Fruit fly (Drosophila melanogaster): ENCODE data around the gene dac.

Gene dac

dm6 chr2L:16487571-16488276 is 1.9 kb upstream of the dac start, which contains the start of gene Nepl8 (continued):
- TF ChIP-seq Ets97D (GFP tag; optimal IDR thresholded peaks at IDR 0.05), result peak; percentile 85
- TF ChIP-seq org-1 (GFP tag; optimal IDR thresholded peaks at IDR 0.05), result no peak
- TF ChIP-seq Adf1 (GFP tag; IDR thresholded peaks at IDR 0.05), result no peak
- TF ChIP-seq CG2875 (GFP tag; optimal IDR thresholded peaks at IDR 0.05), result no peak
- no peak for TF ChIP-seq CG1832 (GFP tag; optimal IDR thresholded peaks at IDR 0.05)
- peak; percentile 49 for TF ChIP-seq mam (GFP tag; optimal IDR thresholded peaks at IDR 0.05)
- TF ChIP-seq CG17829 (tag; optimal IDR thresholded peaks at IDR 0.05), result peak; percentile 56
- TF ChIP-seq CTCF (GFP tag; optimal IDR thresholded peaks at IDR 0.05), result peak; percentile 69
- peak; percentile 42 for TF ChIP-seq CG7839 (tag; optimal IDR thresholded peaks at IDR 0.05)
- TF ChIP-seq eve (GFP tag; optimal IDR thresholded peaks at IDR 0.05), result peak in 1 of 2 experiments; percentile 13
- no peak for TF ChIP-seq dmrt11E (tag; optimal IDR thresholded peaks at IDR 0.05)
- no peak for TF ChIP-seq H2.0 (GFP tag; IDR thresholded peaks at IDR 0.05)
- no peak for TF ChIP-seq Ada2b (GFP tag; IDR thresholded peaks at IDR 0.05)
- TF ChIP-seq run (tag; optimal IDR thresholded peaks at IDR 0.05), result no peak
- TF ChIP-seq D19B (GFP tag; optimal IDR thresholded peaks at IDR 0.05), result no peak
- TF ChIP-seq sug (tag; optimal IDR thresholded peaks at IDR 0.05), result peak; percentile 70
- peak; percentile 2 for TF ChIP-seq CG17186 (GFP tag; optimal IDR thresholded peaks at IDR 0.05)
- TF ChIP-seq CG34224 (GFP tag; IDR thresholded peaks at IDR 0.05; ENCODE audit: partially characterized antibody), result no peak
- peak; percentile 1 for TF ChIP-seq CG10147 (GFP tag; optimal IDR thresholded peaks at IDR 0.05)
- TF ChIP-seq CG31365 (tag; optimal IDR thresholded peaks at IDR 0.05), result no peak
- TF ChIP-seq Drgx (GFP tag; IDR thresholded peaks at IDR 0.05), result no peak
- TF ChIP-seq D (optimal IDR thresholded peaks at IDR 0.05), result no peak
- TF ChIP-seq D (GFP tag; optimal IDR thresholded peaks at IDR 0.05), result no peak
- TF ChIP-seq CG10431 (GFP tag; optimal IDR thresholded peaks at IDR 0.05), result no peak
- TF ChIP-seq CkIIα-i1 (GFP tag; IDR thresholded peaks at IDR 0.05), result no peak
- TF ChIP-seq CG8089 (GFP tag; optimal IDR thresholded peaks at IDR 0.05), result peak; percentile 30
- no peak for TF ChIP-seq sd (tag; optimal IDR thresholded peaks at IDR 0.05)
- no peak for TF ChIP-seq Mes4 (GFP tag; optimal IDR thresholded peaks at IDR 0.05)
- TF ChIP-seq disco-r (GFP tag; optimal IDR thresholded peaks at IDR 0.05), result no peak
- TF ChIP-seq CG42726 (GFP tag; IDR thresholded peaks at IDR 0.05; ENCODE audit: partially characterized antibody), result peak; percentile 87
- peak; percentile 13 for TF ChIP-seq CG10654 (GFP tag; optimal IDR thresholded peaks at IDR 0.05)
- peak; percentile 45 for TF ChIP-seq shn (GFP tag; optimal IDR thresholded peaks at IDR 0.05)
- peak in 1 of 2 experiments; percentile 43 for TF ChIP-seq Hr51 (GFP tag; optimal IDR thresholded peaks at IDR 0.05)
- TF ChIP-seq Blimp-1 (GFP tag; optimal IDR thresholded peaks at IDR 0.05), result peak; percentile 14
- peak; percentile 40; the same call in 1 of the 2 replicates for TF ChIP-seq amos (GFP tag; IDR thresholded peaks at IDR 0.05; ENCODE audit: partially characterized antibody)
- peak; percentile 2 for TF ChIP-seq ERR (GFP tag; optimal IDR thresholded peaks at IDR 0.05)
- TF ChIP-seq CG15269 (tag; optimal IDR thresholded peaks at IDR 0.05), result no peak
- no peak for TF ChIP-seq crc (GFP tag; optimal IDR thresholded peaks at IDR 0.05)
- peak; percentile 96 for TF ChIP-seq Ets65A (GFP tag)

dm6 chr2L:16486001-16486793 is 399 bp upstream of the dac start:
- TF ChIP-seq toy (GFP tag; IDR thresholded peaks at IDR 0.05) (no peak), Hr78 (GFP tag; optimal IDR thresholded peaks at IDR 0.05) (no peak), jumu (GFP tag; optimal IDR thresholded peaks at IDR 0.05) (no peak), her (GFP tag; optimal IDR thresholded peaks at IDR 0.05) (no peak), jigr1 (GFP tag; IDR thresholded peaks at IDR 0.05) (no peak), gce (GFP tag; IDR thresholded peaks at IDR 0.05) (no peak), al (GFP tag; IDR thresholded peaks at IDR 0.05) (0 out of 2 replicates have a peak, but pooled peaks have one; percentile 11), CG6272 (GFP tag; IDR thresholded peaks at IDR 0.05) (no peak), CG12942 (GFP tag; optimal IDR thresholded peaks at IDR 0.05) (peak; percentile 34), NK7.1 (GFP tag; optimal IDR thresholded peaks at IDR 0.05) (peak; percentile 37), CG13775 (GFP tag; optimal IDR thresholded peaks at IDR 0.05) (peak; percentile 33), GATAe (GFP tag; conservative IDR thresholded peaks at IDR 0.05) (no peak)

All from whole organism, embryonic.